Worm (Caenorhabditis elegans): Measurements from ENCODE around the gene nhr-212.

DNA sequence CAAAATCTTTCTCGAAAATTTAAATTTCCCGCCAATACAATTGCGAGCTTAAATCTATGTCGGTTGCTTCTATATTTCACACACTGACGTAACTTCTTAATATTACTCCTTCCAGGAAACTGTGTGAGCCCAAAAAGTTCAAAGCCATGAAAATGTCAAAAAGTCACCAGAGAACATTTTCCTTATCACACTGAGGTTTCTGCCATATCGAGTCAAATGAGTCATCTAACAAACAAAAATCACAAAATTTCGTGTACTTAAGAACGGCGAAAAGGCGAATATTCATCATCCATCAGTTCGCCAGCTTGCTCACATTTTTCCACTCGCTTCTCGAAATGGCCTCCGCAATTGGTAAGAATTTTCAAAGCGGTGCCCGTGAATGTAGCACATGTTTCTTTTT, 35.0 kb upstream of the nhr-212 start, which contains the start of gene M02H5.8:
- TF ChIP-seq egl-13 (tag; optimal IDR thresholded peaks at IDR 0.05) (no peak), nhr-77 (tag; optimal IDR thresholded peaks at IDR 0.05) (no peak), nhr-84 (tag; optimal IDR thresholded peaks at IDR 0.05) (no peak), ceh-82 (tag; optimal IDR thresholded peaks at IDR 0.05) (no peak), pax-3 (tag; optimal IDR thresholded peaks at IDR 0.05) (no peak), egl-27 (tag; optimal IDR thresholded peaks at IDR 0.05) (no peak), elt-2 (tag; optimal IDR thresholded peaks at IDR 0.05) (no peak), ceh-63 (GFP tag; optimal IDR thresholded peaks at IDR 0.05) (no peak), nhr-11 (tag; optimal IDR thresholded peaks at IDR 0.05) (no peak), lsy-2 (tag; optimal IDR thresholded peaks at IDR 0.05) (no peak), nhr-90 (tag; optimal IDR thresholded peaks at IDR 0.05; ENCODE audit: poor library complexity) (no peak), mep-1 (tag; optimal IDR thresholded peaks at IDR 0.05) (no peak), unc-98 (GFP tag; IDR thresholded peaks at IDR 0.05) (no peak)

All from whole organism, L1 larva.